Fruit fly (Drosophila melanogaster): ENCODE data around the gene CG3634.

CG3634 gene

dm6 chr3L:20798325-20798846, 10.7 kb downstream of the CG3634 start, which contains the start of the genes CG3698 and tzn (continued):
- TF ChIP-seq CG10669 (GFP tag; optimal IDR thresholded peaks at IDR 0.05) (no peak), net (GFP tag; optimal IDR thresholded peaks at IDR 0.05) (no peak), cyc (GFP tag; optimal IDR thresholded peaks at IDR 0.05) (no peak), topi (GFP tag; optimal IDR thresholded peaks at IDR 0.05) (no peak), fkh (GFP tag; optimal IDR thresholded peaks at IDR 0.05) (no peak), eg (GFP tag; IDR thresholded peaks at IDR 0.05) (no peak; the same call in 1 of the 3 replicates), dsx (GFP tag; optimal IDR thresholded peaks at IDR 0.05; ENCODE audit: poor library complexity, severe bottlenecking) (no peak)

- TF ChIP-seq Smox (GFP tag; optimal IDR thresholded peaks at IDR 0.05) (no peak), Eip93F (GFP tag; optimal IDR thresholded peaks at IDR 0.05) (no peak), CG8319 (GFP tag; optimal IDR thresholded peaks at IDR 0.05) (no peak), lz (GFP tag; optimal IDR thresholded peaks at IDR 0.05) (no peak), CG3919 (GFP tag; optimal IDR thresholded peaks at IDR 0.05) (no peak), Blimp-1 (GFP tag; optimal IDR thresholded peaks at IDR 0.05) (no peak), CG34406 (GFP tag; optimal IDR thresholded peaks at IDR 0.05) (no peak), CG10669 (GFP tag; optimal IDR thresholded peaks at IDR 0.05) (no peak), CG7368 (GFP tag; optimal IDR thresholded peaks at IDR 0.05) (no peak), CG11762 (GFP tag; optimal IDR thresholded peaks at IDR 0.05; ENCODE audit: insufficient read depth) (no peak), salr (GFP tag; optimal IDR thresholded peaks at IDR 0.05) (no peak), topi (GFP tag; optimal IDR thresholded peaks at IDR 0.05) (no peak), CG31627 (GFP tag; optimal IDR thresholded peaks at IDR 0.05) (no peak), CG6276 (GFP tag; optimal IDR thresholded peaks at IDR 0.05) (no peak), achi (GFP tag; optimal IDR thresholded peaks at IDR 0.05) (no peak), CG15336 (GFP tag; IDR thresholded peaks at IDR 0.05) (no peak), fkh (GFP tag; optimal IDR thresholded peaks at IDR 0.05) (no peak), OdsH (GFP tag; optimal IDR thresholded peaks at IDR 0.05) (no peak)
Measured at dm6 chr3L:20797379-20797778, 11.7 kb downstream of the CG3634 start.

- TF ChIP-seq CG6808 (GFP tag; optimal IDR thresholded peaks at IDR 0.05), result no peak
- TF ChIP-seq fkh (GFP tag; optimal IDR thresholded peaks at IDR 0.05), result no peak
- TF ChIP-seq CG6854 (GFP tag; optimal IDR thresholded peaks at IDR 0.05), result no peak
- TF ChIP-seq CG11762 (GFP tag; optimal IDR thresholded peaks at IDR 0.05; ENCODE audit: insufficient read depth), result no peak
- TF ChIP-seq CG7368 (GFP tag; optimal IDR thresholded peaks at IDR 0.05), result no peak
- TF ChIP-seq vri (GFP tag; optimal IDR thresholded peaks at IDR 0.05), result no peak
- TF ChIP-seq Sox102F (GFP tag; optimal IDR thresholded peaks at IDR 0.05), result no peak
- no peak for TF ChIP-seq CG6276 (GFP tag; optimal IDR thresholded peaks at IDR 0.05)
- no peak for TF ChIP-seq CG8319 (GFP tag; optimal IDR thresholded peaks at IDR 0.05)
Measured at dm6 chr3L:20796757-20797156, 12.3 kb downstream of the CG3634 start.

- no peak for TF ChIP-seq OdsH (GFP tag; optimal IDR thresholded peaks at IDR 0.05)
- no peak for TF ChIP-seq ss (GFP tag; optimal IDR thresholded peaks at IDR 0.05)
- no peak for TF ChIP-seq CG34406 (GFP tag; optimal IDR thresholded peaks at IDR 0.05)
- no peak for TF ChIP-seq dac (GFP tag; optimal IDR thresholded peaks at IDR 0.05)
- TF ChIP-seq CG10631 (GFP tag; optimal IDR thresholded peaks at IDR 0.05), result no peak
- TF ChIP-seq fkh (GFP tag; optimal IDR thresholded peaks at IDR 0.05), result no peak
- TF ChIP-seq esn (GFP tag; optimal IDR thresholded peaks at IDR 0.05), result no peak
Measured at dm6 chr3L:20792693-20793092, 16.4 kb downstream of the CG3634 start, which contains the start of gene Six4. Six4 (minus strand) TSS chr3L:20792777.

- TF ChIP-seq net (GFP tag; optimal IDR thresholded peaks at IDR 0.05) (no peak), CG11902 (GFP tag; optimal IDR thresholded peaks at IDR 0.05) (no peak), Hr4 (GFP tag; optimal IDR thresholded peaks at IDR 0.05) (no peak), CG31627 (GFP tag; optimal IDR thresholded peaks at IDR 0.05) (no peak), CG10631 (GFP tag; optimal IDR thresholded peaks at IDR 0.05) (no peak), Ets96B (tag; optimal IDR thresholded peaks at IDR 0.05) (no peak), dac (GFP tag; optimal IDR thresholded peaks at IDR 0.05) (no peak), CG6854 (GFP tag; optimal IDR thresholded peaks at IDR 0.05) (no peak), Met (GFP tag; optimal IDR thresholded peaks at IDR 0.05) (no peak), Sox15 (GFP tag; optimal IDR thresholded peaks at IDR 0.05) (no peak), Hr38 (GFP tag; optimal IDR thresholded peaks at IDR 0.05) (no peak), CG16779 (tag; optimal IDR thresholded peaks at IDR 0.05) (no peak), esn (GFP tag; optimal IDR thresholded peaks at IDR 0.05) (no peak), CG6792 (GFP tag; optimal IDR thresholded peaks at IDR 0.05) (no peak), topi (GFP tag; optimal IDR thresholded peaks at IDR 0.05) (no peak), CG11762 (GFP tag; optimal IDR thresholded peaks at IDR 0.05; ENCODE audit: insufficient read depth) (no peak), Smox (GFP tag; optimal IDR thresholded peaks at IDR 0.05) (no peak), CG34406 (GFP tag; optimal IDR thresholded peaks at IDR 0.05) (no peak)
Measured at dm6 chr3L:20789299-20789698, 19.8 kb downstream of the CG3634 start.
